Worm (Caenorhabditis elegans): ENCODE results near the gene F54F12.2.

F54F12.2 gene

ce11 chrIII:13091072-13091538 lies 51.3 kb downstream of the F54F12.2 start, which contains the start of gene Y39E4B.13:
Gene Y39E4B.13 (plus strand): TSS chrIII:13091122.
- TF ChIP-seq ztf-29 (GFP tag; IDR thresholded peaks at IDR 0.05) (no peak), flt-1 (GFP tag; IDR thresholded peaks at IDR 0.05) (no peak), T22C8.4 (GFP tag; IDR thresholded peaks at IDR 0.05) (no peak), med-1 (GFP tag; optimal IDR thresholded peaks at IDR 0.05; ENCODE audit: insufficient read depth) (no peak), cog-1 (tag; optimal IDR thresholded peaks at IDR 0.05) (no peak), tab-1 (GFP tag; IDR thresholded peaks at IDR 0.05) (no peak), ref-1 (GFP tag; conservative IDR thresholded peaks at IDR 0.05) (no peak), klf-2 (GFP tag; conservative IDR thresholded peaks at IDR 0.05) (no peak), ztf-23 (GFP tag; IDR thresholded peaks at IDR 0.05) (no peak)

ce11 chrIII:13092352-13092751 lies 52.5 kb downstream of the F54F12.2 start:
- TF ChIP-seq ztf-23 (GFP tag; IDR thresholded peaks at IDR 0.05) (peak; percentile 49; the same call in 1 of the 2 replicates), med-1 (GFP tag; optimal IDR thresholded peaks at IDR 0.05; ENCODE audit: insufficient read depth) (no peak)
